Worm (Caenorhabditis elegans) whole organism, L1 larva: Measurements from ENCODE around the gene Y62E10A.19.

Experiments used
- C34B4.2 ChIP-seq: sonication (generic microtip); optimal IDR thresholded peaks from 2 replicates; lab custom pipeline; 2017; ENCODE audit warnings: mild to moderate bottlenecking, missing genetic modification characterization, missing compliant biosample characterization
- ama-1 ChIP-seq: fragments of 150-350 bp; optimal IDR thresholded peaks from 2 replicates; lab custom pipeline; 2014
- fos-1 ChIP-seq: fragments of 150-350 bp; optimal IDR thresholded peaks from 2 replicates; lab custom pipeline; 2014; ENCODE audit warnings: missing biosample characterization, missing genetic modification characterization

DNA sequence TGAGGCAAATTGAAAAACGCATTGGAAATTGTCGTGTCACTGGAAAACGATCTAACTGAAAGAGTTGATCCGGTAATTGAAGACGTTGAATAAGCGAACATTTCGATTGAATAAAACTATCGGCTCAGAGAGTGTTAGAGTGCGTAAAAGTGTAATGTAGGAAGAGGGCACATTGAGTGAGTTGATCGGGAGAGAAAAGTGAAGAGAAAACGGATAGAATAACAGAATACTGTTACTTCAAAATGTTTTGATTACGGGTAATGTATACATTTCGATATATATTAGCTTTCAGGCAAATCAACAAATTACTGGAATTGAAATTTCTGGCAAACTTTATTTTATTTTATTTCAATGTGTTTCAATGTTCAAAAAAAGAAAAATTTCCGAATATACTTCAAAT is 46.6 kb upstream of the Y62E10A.19 start, which contains the start of gene uso-1:
- no peak for TF ChIP-seq fos-1 (tag; lab: Kevin White, UChicago)
- no peak for TF ChIP-seq ama-1 (lab: Kevin White, UChicago)
- TF ChIP-seq C34B4.2 (tag; lab: Kevin White, UChicago): no peak
